Worm (Caenorhabditis elegans): ENCODE data around the gene dnj-20.

- TF ChIP-seq hmg-4 (GFP tag; optimal IDR thresholded peaks at IDR 0.05) (no peak), pes-1 (GFP tag; IDR thresholded peaks at IDR 0.05) (no peak), ceh-36 (tag; optimal IDR thresholded peaks at IDR 0.05) (no peak)
Observed at ce11 chrII:9652919-9653318, 28.9 kb upstream of the dnj-20 start, which contains the start of gene ZK1307.3.

All from whole organism, early embryonic.